Fruit fly (Drosophila melanogaster) whole organism, pupa: ENCODE measurements around the gene CG43322.
A peak's percentile ranks its signal among the peaks of the same experiment; 100 is the strongest.

ENCODE experiments used
- CG10348 ChIP-seq: fragments of 200-800 bp; sonication (Bioruptor generic); IDR thresholded peaks from 2 replicates; pipeline ENCODE4 v1.3.6; 2022; ENCODE audit warnings: missing biosample characterization, missing genetic modification characterization
- CG12605 ChIP-seq: fragments of 200-800 bp; sonication (Bioruptor generic); IDR thresholded peaks from 2 replicates; pipeline ENCODE4 v1.3.6; 2022; ENCODE audit warnings: missing biosample characterization, missing genetic modification characterization
- CG13204 ChIP-seq: fragments of 200-800 bp; sonication (Bioruptor generic); optimal IDR thresholded peaks from 2 replicates; lab custom pipeline; 2018; ENCODE audit warnings: missing biosample characterization, mild to moderate bottlenecking, missing genetic modification characterization, moderate library complexity
- CG14655 ChIP-seq: fragments of 200-800 bp; sonication (Bioruptor generic); optimal IDR thresholded peaks from 3 replicates; lab custom pipeline; 2017; ENCODE audit warnings: mild to moderate bottlenecking, missing biosample characterization, missing genetic modification reagents, missing genetic modification characterization
- CG15710 ChIP-seq: fragments of 200-800 bp; sonication (Bioruptor generic); optimal IDR thresholded peaks from 2 replicates; lab custom pipeline; 2018; ENCODE audit warnings: missing biosample characterization, mild to moderate bottlenecking, missing genetic modification characterization, moderate library complexity
- CG17806 ChIP-seq: fragments of 200-800 bp; sonication (Bioruptor generic); optimal IDR thresholded peaks from 2 replicates; lab custom pipeline; 2018; ENCODE audit warnings: missing biosample characterization, mild to moderate bottlenecking, missing genetic modification characterization, moderate library complexity
- CG32121 ChIP-seq: fragments of 200-800 bp; sonication (Bioruptor generic); IDR thresholded peaks from 2 replicates; pipeline ENCODE4 v1.3.6; 2022; ENCODE audit warnings: missing biosample characterization, missing genetic modification characterization
- CG34367 ChIP-seq: fragments of 200-800 bp; sonication (Bioruptor generic); optimal IDR thresholded peaks from 2 replicates; lab custom pipeline; 2018; ENCODE audit warnings: missing biosample characterization, mild to moderate bottlenecking, missing genetic modification characterization
- CG4496 ChIP-seq: fragments of 200-800 bp; sonication (Bioruptor generic); IDR thresholded peaks from 3 replicates; pipeline ENCODE4 v1.3.6; 2022; ENCODE audit warnings: missing biosample characterization, missing genetic modification characterization
- CG8159 ChIP-seq: fragments of 200-800 bp; sonication (Bioruptor generic); optimal IDR thresholded peaks from 3 replicates; lab custom pipeline; 2018; ENCODE audit warnings: missing biosample characterization, mild to moderate bottlenecking, missing genetic modification characterization, moderate library complexity
- CG8301 ChIP-seq: fragments of 200-800 bp; sonication (Bioruptor generic); optimal IDR thresholded peaks from 2 replicates; lab custom pipeline; 2018; ENCODE audit warnings: missing biosample characterization, mild to moderate bottlenecking, missing genetic modification characterization
- CG9948 ChIP-seq: fragments of 200-800 bp; sonication (Bioruptor generic); optimal IDR thresholded peaks from 2 replicates; lab custom pipeline; 2018; ENCODE audit warnings: missing biosample characterization, mild to moderate bottlenecking, missing genetic modification characterization, moderate library complexity
- D1 ChIP-seq: fragments of 200-800 bp; sonication (Bioruptor generic); optimal IDR thresholded peaks from 2 replicates; lab custom pipeline; 2018; ENCODE audit warnings: missing biosample characterization, mild to moderate bottlenecking, missing genetic modification characterization, moderate library complexity
- EcR ChIP-seq: fragments of 200-800 bp; sonication (Bioruptor generic); optimal IDR thresholded peaks from 3 replicates; lab custom pipeline; 2019; ENCODE audit warnings: missing biosample characterization, missing genetic modification characterization, mild to moderate bottlenecking, moderate library complexity, missing genetic modification reagents
- Ets98B ChIP-seq: fragments of 200-800 bp; sonication (Bioruptor generic); IDR thresholded peaks from 2 replicates; pipeline ENCODE4 v1.3.6; 2022; ENCODE audit warnings: missing biosample characterization, missing genetic modification characterization
- Pif1A ChIP-seq: fragments of 200-800 bp; sonication (Bioruptor generic); optimal IDR thresholded peaks from 3 replicates; lab custom pipeline; 2016; ENCODE audit warnings: missing biosample characterization, missing genetic modification characterization
- Pif1B ChIP-seq: fragments of 200-800 bp; sonication (Bioruptor generic); optimal IDR thresholded peaks from 3 replicates; lab custom pipeline; 2016; ENCODE audit warnings: missing biosample characterization, missing genetic modification characterization
- Snoo ChIP-seq: fragments of 200-800 bp; sonication (Bioruptor generic); optimal IDR thresholded peaks from 3 replicates; lab custom pipeline; 2017; ENCODE audit warnings: missing biosample characterization, mild to moderate bottlenecking, missing genetic modification characterization, inconsistent platforms
- gl ChIP-seq: fragments of 200-800 bp; sonication (Bioruptor generic); optimal IDR thresholded peaks from 2 replicates; lab custom pipeline; 2018; ENCODE audit warnings: missing biosample characterization, mild to moderate bottlenecking, missing genetic modification characterization
- rn ChIP-seq: fragments of 200-800 bp; sonication (Bioruptor generic); IDR thresholded peaks from 2 replicates; pipeline ENCODE4 v1.3.6; 2022; ENCODE audit warnings: missing biosample characterization, missing genetic modification characterization

Gene CG43322

DNA sequence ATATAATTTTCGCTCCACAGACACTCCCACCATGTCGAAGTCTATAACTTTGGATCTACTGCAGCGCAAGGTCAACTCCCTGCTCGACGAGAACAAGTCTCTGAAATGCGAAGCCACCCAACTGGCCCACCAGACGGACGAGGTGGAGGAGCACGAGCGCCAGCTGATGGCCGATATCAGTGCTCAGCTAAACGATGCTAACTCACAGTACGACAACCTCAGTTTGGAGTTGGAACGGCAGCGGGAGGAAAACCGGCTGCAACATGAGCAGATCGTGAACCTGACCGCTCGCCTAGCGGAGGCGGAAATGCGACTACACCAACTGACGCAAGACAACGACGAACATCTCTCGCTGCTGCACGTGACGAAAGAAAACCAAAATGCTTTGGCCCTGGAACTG lies 38.5 kb downstream of the CG43322 start:
- TF ChIP-seq CG8159 (tag; lab: Kevin White, UChicago) (no peak), CG13204 (GFP tag; lab: Kevin White, UChicago) (peak; percentile 53), EcR (GFP tag; lab: Kevin White, UChicago) (peak; percentile 95)
- TF ChIP-seq, all 21 proteins: peak for 2

- TF ChIP-seq D1 (tag; lab: Kevin White, UChicago) (no peak), CG32121 (0 out of 2 replicates have a peak, but pooled peaks have one; percentile 24), CG4496 (GFP tag; lab: Robert Waterston, UW) (peak; percentile 35; the same call in 1 of the 3 replicates), CG17806 (tag; lab: Kevin White, UChicago) (no peak), CG13204 (GFP tag; lab: Kevin White, UChicago) (no peak), CG8301 (tag; lab: Kevin White, UChicago) (no peak), CG12605 (peak; percentile 51), CG14655 (GFP tag; lab: Kevin White, UChicago) (no peak), Snoo (tag; lab: Kevin White, UChicago) (no peak), rn (GFP tag; lab: Robert Waterston, UW) (no peak), CG9948 (tag; lab: Kevin White, UChicago) (no peak), CG10348 (GFP tag; lab: Robert Waterston, UW) (no peak), Pif1B (no peak)
Measured at dm6 chr2L:7056189-7056926, 43.2 kb downstream of the CG43322 start, which contains the start of gene Mnn1. TSS of gene Mnn1 (plus strand) at chr2L:7056301.

DNA sequence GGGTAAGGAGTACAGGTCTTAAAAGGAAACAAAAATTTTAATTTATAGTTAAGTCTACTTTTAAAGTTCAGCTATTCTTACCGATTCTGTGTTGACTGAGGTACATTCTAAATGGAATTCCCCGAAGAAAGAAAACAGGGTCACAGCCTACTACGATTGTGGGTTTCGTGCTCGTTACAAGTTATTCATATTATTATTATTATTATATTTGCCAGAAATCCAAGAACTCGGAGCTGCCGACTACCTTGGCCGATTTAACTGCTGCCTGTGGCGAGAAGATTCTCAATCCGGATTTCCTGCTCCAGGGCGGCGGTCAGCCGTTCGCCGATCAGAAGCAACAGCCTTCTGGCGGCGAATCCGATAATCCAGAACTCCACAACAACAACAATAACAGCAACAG lies 47.6 kb downstream of the CG43322 start, which contains the start of gene Mst27D:
Gene Mst27D (minus strand): TSS at position 101 of the 400 bp plus-strand sequence.
- TF ChIP-seq CG32121 = no peak
- TF ChIP-seq Pif1A (GFP tag; lab: Kevin White, UChicago) = no peak
- no peak for TF ChIP-seq EcR (GFP tag; lab: Kevin White, UChicago)
- no peak for TF ChIP-seq CG8159 (tag; lab: Kevin White, UChicago)
- TF ChIP-seq CG14655 (GFP tag; lab: Kevin White, UChicago) = no peak
- no peak for TF ChIP-seq CG9948 (tag; lab: Kevin White, UChicago)
- TF ChIP-seq Pif1B = no peak
- TF ChIP-seq Snoo (tag; lab: Kevin White, UChicago) = no peak

- no peak for TF ChIP-seq CG4496 (GFP tag; lab: Robert Waterston, UW)
- TF ChIP-seq CG12605 = no peak
- no peak for TF ChIP-seq CG32121
- TF ChIP-seq CG17806 (tag; lab: Kevin White, UChicago) = no peak
- TF ChIP-seq Pif1B = no peak
- TF ChIP-seq gl (tag; lab: Kevin White, UChicago) = no peak
- no peak for TF ChIP-seq CG8159 (tag; lab: Kevin White, UChicago)
- no peak for TF ChIP-seq CG10348 (GFP tag; lab: Robert Waterston, UW)
- TF ChIP-seq CG15710 (tag; lab: Kevin White, UChicago) = no peak
- TF ChIP-seq CG13204 (GFP tag; lab: Kevin White, UChicago) = no peak
- no peak for TF ChIP-seq CG9948 (tag; lab: Kevin White, UChicago)
- TF ChIP-seq Ets98B (GFP tag; lab: Robert Waterston, UW) = no peak
- TF ChIP-seq Pif1A (GFP tag; lab: Kevin White, UChicago) = no peak
- TF ChIP-seq CG34367 (tag; lab: Kevin White, UChicago) = no peak
- no peak for TF ChIP-seq EcR (GFP tag; lab: Kevin White, UChicago)
- TF ChIP-seq CG14655 (GFP tag; lab: Kevin White, UChicago) = no peak
- TF ChIP-seq D1 (tag; lab: Kevin White, UChicago) = no peak
- no peak for TF ChIP-seq Snoo (tag; lab: Kevin White, UChicago)
Measured at dm6 chr2L:7063721-7064179, 50.6 kb downstream of the CG43322 start, which contains the start of gene Sem1. TSS of gene Sem1 (plus strand) at chr2L:7063986.
